Fruit fly (Drosophila melanogaster) whole organism, adult: ENCODE results near the gene U2af38.

Experiments
- CG11617 ChIP-seq: fragments of 200-800 bp; sonication (Bioruptor generic); optimal IDR thresholded peaks from 2 replicates; lab custom pipeline; 2017; ENCODE audit warnings: mild to moderate bottlenecking, missing biosample characterization, missing genetic modification reagents, missing genetic modification characterization
- CG12768 ChIP-seq: fragments of 200-800 bp; sonication (Bioruptor generic); optimal IDR thresholded peaks from 2 replicates; lab custom pipeline; 2017; ENCODE audit warnings: missing biosample characterization, missing genetic modification characterization, mild to moderate bottlenecking, moderate library complexity, missing genetic modification reagents
- CG14711 ChIP-seq: fragments of 200-800 bp; sonication (Bioruptor generic); optimal IDR thresholded peaks from 2 replicates; lab custom pipeline; 2018; ENCODE audit warnings: missing biosample characterization, mild to moderate bottlenecking, missing genetic modification characterization, moderate library complexity
- CG1620 ChIP-seq: fragments of 200-800 bp; sonication (Bioruptor generic); optimal IDR thresholded peaks from 2 replicates; lab custom pipeline; 2016; ENCODE audit warnings: missing biosample characterization, missing genetic modification characterization
- CG33017 ChIP-seq: fragments of 200-800 bp; sonication (Bioruptor generic); optimal IDR thresholded peaks from 2 replicates; lab custom pipeline; 2018; ENCODE audit warnings: missing biosample characterization, mild to moderate bottlenecking, missing genetic modification characterization, moderate library complexity
- CG5204 ChIP-seq: fragments of 200-800 bp; sonication (Bioruptor generic); optimal IDR thresholded peaks from 2 replicates; lab custom pipeline; 2016; ENCODE audit warnings: missing biosample characterization, missing genetic modification characterization
- CG7045 ChIP-seq: fragments of 200-800 bp; sonication (Bioruptor generic); optimal IDR thresholded peaks from 2 replicates; lab custom pipeline; 2017; ENCODE audit warnings: missing biosample characterization, mild to moderate bottlenecking, missing genetic modification characterization
- CG7101 ChIP-seq: fragments of 200-800 bp; sonication (Bioruptor generic); optimal IDR thresholded peaks from 2 replicates; lab custom pipeline; 2018; ENCODE audit warnings: missing biosample characterization, mild to moderate bottlenecking, missing genetic modification characterization, moderate library complexity
- Clk ChIP-seq: fragments of 200-800 bp; sonication (Bioruptor generic); optimal IDR thresholded peaks from 2 replicates; lab custom pipeline; 2017; ENCODE audit warnings: missing biosample characterization, missing genetic modification characterization
- Crg-1 ChIP-seq: fragments of 200-800 bp; sonication (Bioruptor generic); optimal IDR thresholded peaks from 2 replicates; lab custom pipeline; 2016; ENCODE audit warnings: missing biosample characterization, missing genetic modification characterization
- Hr96 ChIP-seq: fragments of 200-800 bp; sonication (Bioruptor generic); optimal IDR thresholded peaks from 2 replicates; lab custom pipeline; 2016; ENCODE audit warnings: missing biosample characterization, missing genetic modification characterization
- Mnt ChIP-seq: fragments of 200-800 bp; sonication (Bioruptor generic); optimal IDR thresholded peaks from 2 replicates; lab custom pipeline; 2016; ENCODE audit warnings: missing biosample characterization, mild to moderate bottlenecking, missing genetic modification characterization
- bab1 ChIP-seq: fragments of 200-800 bp; sonication (Bioruptor generic); optimal IDR thresholded peaks from 3 replicates; lab custom pipeline; 2019; ENCODE audit warnings: missing biosample characterization, mild to moderate bottlenecking, missing genetic modification characterization, moderate library complexity
- cic ChIP-seq: fragments of 200-800 bp; sonication (Bioruptor generic); optimal IDR thresholded peaks from 2 replicates; lab custom pipeline; 2017; ENCODE audit warnings: missing biosample characterization, mild to moderate bottlenecking, missing genetic modification characterization, moderate library complexity
- cnc ChIP-seq, 2 experiments: fragments of >200 bp; optimal IDR thresholded peaks; 2 replicates each; lab custom pipeline; 2017
- kay ChIP-seq: fragments of 200-800 bp; sonication (Bioruptor generic); peaks from one replicate; lab custom pipeline; 2016; ENCODE audit warnings: missing biosample characterization, missing genetic modification characterization, borderline replicate concordance
- ovo ChIP-seq: fragments of 200-800 bp; sonication (Bioruptor generic); optimal IDR thresholded peaks from 2 replicates; lab custom pipeline; 2016; ENCODE audit warnings: missing biosample characterization, missing genetic modification characterization
- pad ChIP-seq: fragments of 200-800 bp; sonication (Bioruptor generic); optimal IDR thresholded peaks from 3 replicates; lab custom pipeline; 2017; ENCODE audit warnings: missing biosample characterization, missing genetic modification characterization, mild to moderate bottlenecking, moderate library complexity, missing genetic modification reagents
- tj ChIP-seq: fragments of 200-800 bp; sonication (Bioruptor generic); optimal IDR thresholded peaks from 3 replicates; lab custom pipeline; 2017; ENCODE audit warnings: missing biosample characterization, mild to moderate bottlenecking, missing genetic modification characterization, moderate library complexity
- toe ChIP-seq: fragments of 200-800 bp; sonication (Bioruptor generic); optimal IDR thresholded peaks from 2 replicates; lab custom pipeline; 2016; ENCODE audit warnings: missing biosample characterization, missing genetic modification characterization

U2af38 gene

dm6 chr2L:247432-247831 is 47.0 kb downstream of the U2af38 start:
- TF ChIP-seq CG7101 (tag; lab: Kevin White, UChicago) (no peak), pad (GFP tag; lab: Kevin White, UChicago) (peak; percentile 35), CG14711 (tag; lab: Kevin White, UChicago) (no peak)

DNA sequence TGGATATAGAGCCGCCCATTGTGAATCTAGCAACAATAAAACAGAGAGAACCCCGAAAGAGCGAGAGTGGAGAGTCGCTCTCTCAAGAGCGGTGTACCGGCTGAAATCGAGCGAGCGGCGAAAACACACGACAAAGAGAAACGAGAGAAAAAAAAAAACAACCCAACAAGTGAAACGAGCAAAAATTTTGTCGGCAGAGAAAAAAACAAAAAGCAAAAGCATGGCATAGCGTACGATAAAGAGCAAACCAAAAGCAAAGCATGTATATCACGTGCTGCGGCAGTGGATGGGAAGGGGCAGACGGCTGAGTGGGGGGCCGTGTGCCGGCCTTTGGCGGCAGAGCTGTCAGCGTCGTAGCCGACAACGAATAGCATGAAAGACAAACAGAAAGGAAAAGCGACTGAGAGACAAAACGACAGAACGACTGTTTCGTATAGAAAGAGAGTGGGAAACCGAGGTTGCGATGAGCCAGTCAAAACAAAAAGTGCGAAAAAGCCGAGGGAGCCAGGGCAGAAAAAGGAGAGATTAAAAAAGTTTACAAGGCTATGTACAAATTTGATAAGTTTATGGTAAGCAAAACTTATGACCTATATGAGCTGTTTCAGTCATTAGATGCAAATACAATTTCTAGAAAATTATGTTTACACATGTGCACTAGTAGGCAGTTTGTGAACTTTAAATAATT is 47.7 kb downstream of the U2af38 start:
- no peak for TF ChIP-seq Clk (GFP tag; lab: Kevin White, UChicago)
- TF ChIP-seq ovo: no peak
- TF ChIP-seq kay (GFP tag; lab: Kevin White, UChicago): no peak
- TF ChIP-seq cnc (optimal IDR thresholded peaks at IDR 0.05; lab: Kevin White, UChicago): no peak
- TF ChIP-seq CG12768 (GFP tag; lab: Kevin White, UChicago): peak; percentile 21
- peak; percentile 78 for TF ChIP-seq Mnt (GFP tag; lab: Kevin White, UChicago)
- no peak for TF ChIP-seq CG33017 (tag; lab: Kevin White, UChicago)
- no peak for TF ChIP-seq CG5204 (GFP tag; lab: Kevin White, UChicago)
- no peak for TF ChIP-seq bab1
- TF ChIP-seq pad (GFP tag; lab: Kevin White, UChicago): no peak
- peak; percentile 68 for TF ChIP-seq tj (GFP tag; lab: Kevin White, UChicago)
- TF ChIP-seq Hr96 (GFP tag; lab: Kevin White, UChicago): no peak
- peak; percentile 61 for TF ChIP-seq CG11617 (GFP tag; lab: Kevin White, UChicago)
- no peak for TF ChIP-seq CG1620 (GFP tag; lab: Kevin White, UChicago)
- no peak for TF ChIP-seq toe (GFP tag; lab: Kevin White, UChicago)
- TF ChIP-seq CG7045: peak; percentile 4
- TF ChIP-seq CG7101 (tag; lab: Kevin White, UChicago): no peak
- TF ChIP-seq CG14711 (tag; lab: Kevin White, UChicago): no peak
- TF ChIP-seq Crg-1 (GFP tag; lab: Kevin White, UChicago): peak; percentile 2
- peak; percentile 49 for TF ChIP-seq cic (GFP tag; lab: Kevin White, UChicago)

dm6 chr2L:244559-244958 is 49.9 kb downstream of the U2af38 start:
- TF ChIP-seq CG12768 (GFP tag; lab: Kevin White, UChicago): no peak
- no peak for TF ChIP-seq CG11617 (GFP tag; lab: Kevin White, UChicago)
- TF ChIP-seq ovo: no peak
- no peak for TF ChIP-seq CG7101 (tag; lab: Kevin White, UChicago)
- no peak for TF ChIP-seq tj (GFP tag; lab: Kevin White, UChicago)
- no peak for TF ChIP-seq CG14711 (tag; lab: Kevin White, UChicago)
- TF ChIP-seq CG7045: no peak
- no peak for TF ChIP-seq CG1620 (GFP tag; lab: Kevin White, UChicago)
- no peak for TF ChIP-seq pad (GFP tag; lab: Kevin White, UChicago)
- TF ChIP-seq CG33017 (tag; lab: Kevin White, UChicago): no peak
- TF ChIP-seq Hr96 (GFP tag; lab: Kevin White, UChicago): no peak
- TF ChIP-seq toe (GFP tag; lab: Kevin White, UChicago): no peak
- no peak for TF ChIP-seq cnc (optimal IDR thresholded peaks at IDR 0.05; lab: Kevin White, UChicago)
- no peak for TF ChIP-seq CG5204 (GFP tag; lab: Kevin White, UChicago)
- no peak for TF ChIP-seq Mnt (GFP tag; lab: Kevin White, UChicago)
- TF ChIP-seq Crg-1 (GFP tag; lab: Kevin White, UChicago): no peak

dm6 chr2L:243819-244218 is 50.7 kb downstream of the U2af38 start:
- TF ChIP-seq cnc (optimal IDR thresholded peaks at IDR 0.05; lab: Kevin White, UChicago) (no peak), toe (GFP tag; lab: Kevin White, UChicago) (no peak), bab1 (no peak), CG5204 (GFP tag; lab: Kevin White, UChicago) (no peak), pad (GFP tag; lab: Kevin White, UChicago) (no peak), Mnt (GFP tag; lab: Kevin White, UChicago) (no peak), CG1620 (GFP tag; lab: Kevin White, UChicago) (no peak)

DNA sequence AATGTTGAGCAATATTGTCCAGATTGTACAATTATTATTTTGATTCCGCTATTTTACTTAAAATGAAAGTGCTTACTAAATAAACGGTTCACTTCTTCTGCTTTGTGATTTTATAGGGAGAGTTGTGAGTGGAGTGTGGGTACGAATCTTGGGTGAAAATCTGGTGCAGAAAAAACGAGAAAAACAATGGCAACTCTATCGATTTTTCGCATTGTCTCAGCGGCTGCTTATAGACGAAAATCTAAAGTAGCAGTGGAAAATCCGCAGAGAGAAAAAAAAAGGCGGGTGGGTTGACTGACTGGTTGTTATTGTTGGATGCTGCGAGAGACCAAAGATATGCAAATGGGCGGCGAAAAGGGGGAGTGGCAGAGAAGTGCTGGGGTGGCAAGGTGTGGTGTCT is 51.4 kb downstream of the U2af38 start:
- TF ChIP-seq CG11617 (GFP tag; lab: Kevin White, UChicago) (no peak), bab1 (no peak), CG12768 (GFP tag; lab: Kevin White, UChicago) (no peak), CG7045 (no peak), CG1620 (GFP tag; lab: Kevin White, UChicago) (no peak), ovo (no peak), CG5204 (GFP tag; lab: Kevin White, UChicago) (no peak), cic (GFP tag; lab: Kevin White, UChicago) (no peak), cnc (optimal IDR thresholded peaks at IDR 0.05; lab: Kevin White, UChicago) (no peak), tj (GFP tag; lab: Kevin White, UChicago) (no peak), Clk (GFP tag; lab: Kevin White, UChicago) (no peak), Hr96 (GFP tag; lab: Kevin White, UChicago) (no peak), CG7101 (tag; lab: Kevin White, UChicago) (no peak), CG33017 (tag; lab: Kevin White, UChicago) (no peak), Mnt (GFP tag; lab: Kevin White, UChicago) (no peak), kay (GFP tag; lab: Kevin White, UChicago) (no peak), pad (GFP tag; lab: Kevin White, UChicago) (no peak), CG14711 (tag; lab: Kevin White, UChicago) (no peak), Crg-1 (GFP tag; lab: Kevin White, UChicago) (no peak), toe (GFP tag; lab: Kevin White, UChicago) (no peak)
